Worm (Caenorhabditis elegans) whole organism, L4 larva: ENCODE data around the gene sra-28.

Experiments
- F26F4.8 ChIP-seq: fragments of 200-800 bp; sonication (Bioruptor generic); conservative IDR thresholded peaks from 2 replicates; pipeline ENCODE4 v1.3.6; 2022; ENCODE audit warnings: missing genetic modification characterization, missing compliant biosample characterization
- F49E8.2 ChIP-seq: sonication (generic microtip); optimal IDR thresholded peaks from 2 replicates; lab custom pipeline; 2016; ENCODE audit warnings: missing compliant biosample characterization, mild to moderate bottlenecking, missing genetic modification characterization, borderline replicate concordance
- R02D3.7 ChIP-seq: fragments of 150-350 bp; sonication (generic microtip); optimal IDR thresholded peaks from 3 replicates; lab custom pipeline; 2014; ENCODE audit warnings: missing biosample characterization, missing genetic modification characterization
- T26A8.4 ChIP-seq: fragments of 200-800 bp; sonication (Bioruptor generic); IDR thresholded peaks from 2 replicates; pipeline ENCODE4 v1.3.6; 2022; ENCODE audit warnings: missing genetic modification characterization, missing compliant biosample characterization
- ZK337.2 ChIP-seq: fragments of 200-800 bp; sonication (Bioruptor generic); IDR thresholded peaks from 2 replicates; pipeline ENCODE4 v1.3.6; 2022; ENCODE audit warnings: missing genetic modification reagents, missing genetic modification characterization, missing compliant biosample characterization
- ZK546.5 ChIP-seq, 2 experiments: sonication (generic microtip); optimal IDR thresholded peaks; 2 replicates each; lab custom pipeline; 2017; ENCODE audit warnings: missing biosample characterization in 2 of 2, missing genetic modification characterization in 2 of 2
- aha-1 ChIP-seq: fragments of 150-350 bp; peaks from one replicate; lab custom pipeline; 2014; ENCODE audit warnings: missing biosample characterization, missing genetic modification characterization
- ama-1 ChIP-seq: fragments of 150-350 bp; optimal IDR thresholded peaks from 2 replicates; lab custom pipeline; 2014; ENCODE audit warnings: inconsistent platforms, mixed read lengths
- arid-1 ChIP-seq: fragments of 200-800 bp; sonication (Bioruptor generic); conservative IDR thresholded peaks from 2 replicates; pipeline ENCODE4 v1.3.6; 2022; ENCODE audit warnings: missing genetic modification reagents, missing genetic modification characterization, missing compliant biosample characterization
- attf-4 ChIP-seq: sonication (generic microtip); optimal IDR thresholded peaks from 3 replicates; lab custom pipeline; 2017; ENCODE audit warnings: missing biosample characterization, missing genetic modification characterization
- ceh-20 ChIP-seq: fragments of 200-800 bp; sonication (Bioruptor generic); IDR thresholded peaks from 2 replicates; pipeline ENCODE4 v1.3.6; 2022; ENCODE audit warnings: missing genetic modification reagents, missing genetic modification characterization, missing compliant biosample characterization
- ceh-28 ChIP-seq: fragments of 150-350 bp; optimal IDR thresholded peaks from 2 replicates; lab custom pipeline; 2014; ENCODE audit warnings: missing biosample characterization, missing genetic modification reagents, missing genetic modification characterization
- ceh-32 ChIP-seq: sonication (generic microtip); optimal IDR thresholded peaks from 2 replicates; lab custom pipeline; 2016; ENCODE audit warnings: mild to moderate bottlenecking, missing genetic modification characterization, missing compliant biosample characterization; ENCODE audit not compliant: poor library complexity
- cey-2 ChIP-seq: sonication (generic microtip); optimal IDR thresholded peaks from 3 replicates; lab custom pipeline; 2017; ENCODE audit warnings: missing genetic modification characterization, mild to moderate bottlenecking, missing compliant biosample characterization, antibody characterized with exemption, borderline replicate concordance; ENCODE audit not compliant: insufficient read depth
- daf-16 ChIP-seq, 3 experiments: sonication (generic microtip); optimal IDR thresholded peaks; 2 replicates each; lab custom pipeline; 2016 to 2017; ENCODE audit warnings: missing genetic modification characterization in 3 of 3, missing genetic modification reagents in 3 of 3, mild to moderate bottlenecking in 2 of 3, missing compliant biosample characterization in 2 of 3, missing biosample characterization in 1 of 3, moderate library complexity in 1 of 3
- daf-8 ChIP-seq: fragments of 200-800 bp; sonication (Bioruptor generic); IDR thresholded peaks from 2 replicates; pipeline ENCODE4 v1.3.6; 2022; ENCODE audit warnings: missing genetic modification characterization, missing compliant biosample characterization
- dmd-9 ChIP-seq: fragments of 200-800 bp; sonication (Bioruptor generic); IDR thresholded peaks from 2 replicates; pipeline ENCODE4 v1.3.6; 2022; ENCODE audit warnings: missing genetic modification reagents, missing genetic modification characterization, missing compliant biosample characterization
- dpl-1 ChIP-seq: fragments of 150-350 bp; optimal IDR thresholded peaks from 2 replicates; lab custom pipeline; 2014; ENCODE audit warnings: missing biosample characterization, missing genetic modification reagents, missing genetic modification characterization
- duxl-1 ChIP-seq: sonication (generic microtip); optimal IDR thresholded peaks from 2 replicates; lab custom pipeline; 2016; ENCODE audit warnings: mild to moderate bottlenecking, missing genetic modification characterization, moderate library complexity, missing compliant biosample characterization; ENCODE audit not compliant: poor library complexity
- dve-1 ChIP-seq: sonication (generic microtip); optimal IDR thresholded peaks from 2 replicates; lab custom pipeline; 2017; ENCODE audit warnings: antibody characterized with exemption, mild to moderate bottlenecking, missing genetic modification characterization, missing compliant biosample characterization; ENCODE audit not compliant: insufficient read depth
- egl-27 ChIP-seq: sonication (generic microtip); optimal IDR thresholded peaks from 3 replicates; lab custom pipeline; 2017; ENCODE audit warnings: missing biosample characterization, missing genetic modification reagents, missing genetic modification characterization
- egl-43 ChIP-seq: fragments of 200-800 bp; sonication (Bioruptor generic); IDR thresholded peaks from 2 replicates; pipeline ENCODE4 v1.3.6; 2022; ENCODE audit warnings: missing genetic modification reagents, missing genetic modification characterization, missing compliant biosample characterization
- hif-1 ChIP-seq, 2 experiments: sonication (generic microtip); optimal IDR thresholded peaks; 2 replicates each; lab custom pipeline; 2016 to 2017; ENCODE audit warnings: missing compliant biosample characterization in 2 of 2, missing genetic modification characterization in 2 of 2, missing genetic modification reagents in 2 of 2, missing genotype in 2 of 2, mild to moderate bottlenecking in 1 of 2
- hlh-11 ChIP-seq: fragments of 200-800 bp; sonication (Bioruptor generic); optimal IDR thresholded peaks from 2 replicates; lab custom pipeline; 2018; ENCODE audit warnings: mild to moderate bottlenecking, missing genetic modification characterization, missing compliant biosample characterization
- lin-1 ChIP-seq: fragments of 200-800 bp; sonication (Bioruptor generic); IDR thresholded peaks from 2 replicates; pipeline ENCODE4 v1.3.6; 2022; ENCODE audit warnings: missing genetic modification reagents, missing genetic modification characterization, missing compliant biosample characterization
- lin-15B ChIP-seq: fragments of 150-350 bp; sonication (generic microtip); optimal IDR thresholded peaks from 3 replicates; lab custom pipeline; 2014; ENCODE audit warnings: missing biosample characterization, missing genetic modification characterization
- lin-29 ChIP-seq: fragments of 200-800 bp; sonication (Bioruptor generic); IDR thresholded peaks from 2 replicates; pipeline ENCODE4 v1.3.6; 2022; ENCODE audit warnings: missing genetic modification reagents, missing genetic modification characterization, missing compliant biosample characterization
- lsy-2 ChIP-seq, 2 experiments: fragments of 150-350 bp in 1 of 2; sonication (generic microtip) in 1 of 2; optimal IDR thresholded peaks; 2 replicates each; lab custom pipeline; 2014 to 2017; ENCODE audit warnings: missing biosample characterization in 2 of 2, missing genetic modification characterization in 2 of 2
- mdl-1 ChIP-seq, 2 experiments: fragments of 150-350 bp in 1 of 2; sonication (generic microtip) in 1 of 2; optimal IDR thresholded peaks; 2 replicates each; lab custom pipeline; 2014 to 2017; ENCODE audit warnings: missing biosample characterization in 2 of 2, missing genetic modification characterization in 2 of 2
- mep-1 ChIP-seq: fragments of 150-350 bp; sonication (generic microtip); optimal IDR thresholded peaks from 3 replicates; lab custom pipeline; 2014; ENCODE audit warnings: missing biosample characterization, missing genetic modification characterization
- mxl-3 ChIP-seq: fragments of 200-800 bp; sonication (Bioruptor generic); optimal IDR thresholded peaks from 2 replicates; lab custom pipeline; 2018; ENCODE audit warnings: mild to moderate bottlenecking, missing genetic modification characterization, missing compliant biosample characterization
- nhr-10 ChIP-seq: fragments of 150-350 bp; optimal IDR thresholded peaks from 2 replicates; lab custom pipeline; 2014; ENCODE audit warnings: missing biosample characterization, missing genetic modification characterization
- nhr-102 ChIP-seq: sonication (generic microtip); optimal IDR thresholded peaks from 2 replicates; lab custom pipeline; 2016; ENCODE audit warnings: mild to moderate bottlenecking, missing genetic modification characterization, moderate library complexity, missing compliant biosample characterization
- nhr-237 ChIP-seq: sonication (generic microtip); optimal IDR thresholded peaks from 2 replicates; lab custom pipeline; 2017; ENCODE audit warnings: missing biosample characterization, missing genetic modification characterization
- nhr-25 ChIP-seq: sonication (generic microtip); optimal IDR thresholded peaks from 2 replicates; lab custom pipeline; 2017; ENCODE audit warnings: missing genetic modification characterization, mild to moderate bottlenecking, missing compliant biosample characterization, antibody characterized with exemption, moderate library complexity, borderline replicate concordance; ENCODE audit not compliant: insufficient read depth
- nhr-28 ChIP-seq: fragments of 150-350 bp; optimal IDR thresholded peaks from 2 replicates; lab custom pipeline; 2014; ENCODE audit warnings: missing biosample characterization, missing genetic modification characterization
- nhr-41 ChIP-seq: fragments of 200-800 bp; sonication (Bioruptor generic); IDR thresholded peaks from 2 replicates; pipeline ENCODE4 v1.3.6; 2022; ENCODE audit warnings: missing genetic modification reagents, missing genetic modification characterization, missing compliant biosample characterization
- nhr-42 ChIP-seq: fragments of 200-800 bp; sonication (Bioruptor generic); IDR thresholded peaks from 2 replicates; pipeline ENCODE4 v1.3.6; 2022; ENCODE audit warnings: missing genetic modification characterization, missing compliant biosample characterization
- nhr-48 ChIP-seq: sonication (generic microtip); optimal IDR thresholded peaks from 2 replicates; lab custom pipeline; 2016; ENCODE audit warnings: mild to moderate bottlenecking, missing genetic modification characterization, missing compliant biosample characterization
- pha-4 ChIP-seq, 2 experiments: fragments of 150-350 bp in 1 of 2; fragments of 200-800 bp in 1 of 2; sonication (Bioruptor generic) in 1 of 2; IDR thresholded peaks in 1 of 2; optimal IDR thresholded peaks in 1 of 2; 2 replicates each; pipeline versions ENCODE4 v1.3.6 to Lab custom; 2014 to 2022; ENCODE audit warnings: missing genetic modification characterization in 2 of 2, missing genetic modification reagents in 2 of 2, missing biosample characterization in 1 of 2, missing compliant biosample characterization in 1 of 2
- sdz-12 ChIP-seq: fragments of 200-800 bp; sonication (Bioruptor generic); optimal IDR thresholded peaks from 2 replicates; lab custom pipeline; 2018; ENCODE audit warnings: mild to moderate bottlenecking, missing genetic modification characterization, missing compliant biosample characterization
- set-16 ChIP-seq: fragments of 200-800 bp; sonication (Bioruptor generic); IDR thresholded peaks from 2 replicates; pipeline ENCODE4 v1.3.6; 2022; ENCODE audit warnings: missing genetic modification reagents, missing genetic modification characterization, missing compliant biosample characterization
- skn-1 ChIP-seq: fragments of 150-350 bp; optimal IDR thresholded peaks from 2 replicates; lab custom pipeline; 2014; ENCODE audit warnings: missing biosample characterization, missing genetic modification characterization
- tra-1 ChIP-seq: fragments of 200-800 bp; sonication (Bioruptor generic); IDR thresholded peaks from 2 replicates; pipeline ENCODE4 v1.3.6; 2022; ENCODE audit warnings: missing genetic modification reagents, missing genetic modification characterization, missing compliant biosample characterization
- unc-62 ChIP-seq, 3 experiments: fragments of 150-350 bp in 1 of 3; sonication (generic microtip); optimal IDR thresholded peaks in 2 of 3; peaks in 1 of 3; 1 replicate in 1 of 3; 2 replicates in 2 of 3; lab custom pipeline; 2014 to 2017; ENCODE audit warnings: missing biosample characterization in 3 of 3, missing genetic modification characterization in 3 of 3, missing genetic modification reagents in 3 of 3, missing genotype in 1 of 3
- zag-1 ChIP-seq: fragments of 150-350 bp; optimal IDR thresholded peaks from 2 replicates; lab custom pipeline; 2014; ENCODE audit warnings: missing biosample characterization, missing genetic modification characterization
- zfp-3 ChIP-seq: fragments of 200-800 bp; sonication (Bioruptor generic); conservative IDR thresholded peaks from 2 replicates; pipeline ENCODE4 v1.3.6; 2022; ENCODE audit warnings: missing genetic modification reagents, missing genetic modification characterization, missing compliant biosample characterization
- ztf-11 ChIP-seq: fragments of 150-350 bp; optimal IDR thresholded peaks from 2 replicates; lab custom pipeline; 2014; ENCODE audit warnings: missing biosample characterization, missing genetic modification characterization

sra-28 gene

DNA sequence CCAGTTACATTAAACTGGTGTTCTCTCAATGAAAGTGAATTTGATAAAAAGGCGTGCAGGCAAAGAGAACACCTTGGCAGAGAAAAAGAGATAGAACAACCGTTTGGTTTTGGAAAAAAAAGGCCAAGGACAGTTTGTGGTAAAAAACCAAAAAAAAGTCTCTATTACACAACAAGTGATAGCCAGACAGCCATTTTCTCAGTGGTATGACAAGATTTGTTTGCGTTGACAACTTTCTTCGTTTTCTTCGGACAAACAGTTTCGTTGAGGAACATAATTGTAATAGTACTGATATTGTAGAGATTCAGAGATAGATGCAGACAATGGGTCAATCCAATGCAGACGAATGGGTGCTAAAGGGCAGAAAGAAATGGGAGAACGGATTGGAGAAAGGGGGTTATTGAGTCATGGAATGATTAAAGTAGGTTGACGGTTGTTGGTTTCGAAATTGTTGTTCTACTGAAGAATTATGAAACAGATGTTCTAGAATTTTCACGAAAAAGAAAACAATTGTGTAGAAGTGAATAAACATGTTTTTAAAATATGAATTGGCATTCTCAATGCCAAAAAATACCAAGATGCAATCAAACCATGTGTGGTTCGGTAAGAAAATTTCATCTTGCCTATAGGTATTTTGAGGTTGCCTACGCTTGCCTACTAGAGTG is 11.2 kb downstream of the sra-28 start:
- TF ChIP-seq duxl-1 (tag; lab: Kevin White, UChicago) (no peak), ceh-28 (tag; lab: Kevin White, UChicago) (no peak), lin-15B (tag; lab: Kevin White, UChicago) (no peak), ZK337.2 (GFP tag; lab: Robert Waterston, UW) (no peak), nhr-25 (peak; percentile 91), ceh-32 (no peak), lsy-2 (tag; optimal IDR thresholded peaks at IDR 0.05; lab: Kevin White, UChicago) (no peak), dpl-1 (GFP tag; lab: Kevin White, UChicago) (no peak), zag-1 (tag; lab: Kevin White, UChicago) (no peak), daf-8 (GFP tag; lab: Robert Waterston, UW) (no peak), ztf-11 (tag; lab: Kevin White, UChicago) (no peak), nhr-48 (tag; lab: Kevin White, UChicago) (peak; percentile 69), mdl-1 (tag; optimal IDR thresholded peaks at IDR 0.05; lab: Kevin White, UChicago) (peak in 1 of 2 experiments; percentile 54), egl-27 (tag; lab: Kevin White, UChicago) (no peak), F49E8.2 (tag; lab: Kevin White, UChicago) (no peak), attf-4 (no peak), hlh-11 (tag; lab: Kevin White, UChicago) (peak; percentile 61), pha-4 (GFP tag; IDR thresholded peaks at IDR 0.05; lab: Robert Waterston, UW) (no peak), pha-4 (tag; optimal IDR thresholded peaks at IDR 0.05; lab: Kevin White, UChicago) (no peak), ZK546.5 (tag; optimal IDR thresholded peaks at IDR 0.05; lab: Kevin White, UChicago) (no peak), F26F4.8 (no peak), dve-1 (tag; lab: Kevin White, UChicago) (peak; percentile 27), nhr-102 (tag; lab: Kevin White, UChicago) (no peak), set-16 (GFP tag; lab: Robert Waterston, UW) (no peak), egl-43 (GFP tag; lab: Robert Waterston, UW) (no peak), ceh-20 (GFP tag; lab: Robert Waterston, UW) (no peak), mxl-3 (GFP tag; lab: Kevin White, UChicago) (peak; percentile 37), daf-16 (GFP tag; optimal IDR thresholded peaks at IDR 0.05; lab: Kevin White, UChicago) (peak in 1 of 2 experiments; percentile 62), daf-16 (tag; optimal IDR thresholded peaks at IDR 0.05; lab: Kevin White, UChicago) (peak; percentile 12), lin-29 (GFP tag; lab: Robert Waterston, UW) (0 out of 2 replicates have a peak, but pooled peaks have one; percentile 37), sdz-12 (GFP tag; lab: Kevin White, UChicago) (no peak), ama-1 (peak; percentile 10), skn-1 (tag; lab: Kevin White, UChicago) (no peak), aha-1 (tag; lab: Kevin White, UChicago) (no peak), mep-1 (tag; lab: Kevin White, UChicago) (no peak), T26A8.4 (GFP tag; lab: Robert Waterston, UW) (no peak), nhr-28 (tag; lab: Kevin White, UChicago) (peak; percentile 70), dmd-9 (no peak), unc-62 (GFP tag; optimal IDR thresholded peaks at IDR 0.05 in 1 of 2; lab: Kevin White, UChicago) (peak in 1 of 2 experiments; percentile 92), unc-62 (tag; optimal IDR thresholded peaks at IDR 0.05; lab: Kevin White, UChicago) (no peak), lin-1 (GFP tag; lab: Robert Waterston, UW) (no peak), nhr-42 (GFP tag; lab: Robert Waterston, UW) (no peak), cey-2 (tag; lab: Kevin White, UChicago) (peak; percentile 82), tra-1 (GFP tag; lab: Robert Waterston, UW) (no peak), nhr-10 (tag; lab: Kevin White, UChicago) (no peak), hif-1 (tag; optimal IDR thresholded peaks at IDR 0.05; lab: Kevin White, UChicago) (no peak), R02D3.7 (no peak), zfp-3 (no peak), arid-1 (GFP tag; lab: Robert Waterston, UW) (no peak), nhr-41 (GFP tag; lab: Robert Waterston, UW) (no peak), nhr-237 (tag; lab: Kevin White, UChicago) (no peak)
- TF ChIP-seq, all 104 proteins: peak for 12
